Fruit fly (Drosophila melanogaster) whole organism, pupa: ENCODE results near the gene mRpS6.

Experiments used
- CG10348 ChIP-seq: fragments of 200-800 bp; sonication (Bioruptor generic); IDR thresholded peaks from 2 replicates; pipeline ENCODE4 v1.3.6; 2022; ENCODE audit warnings: missing biosample characterization, missing genetic modification characterization
- CG12605 ChIP-seq: fragments of 200-800 bp; sonication (Bioruptor generic); IDR thresholded peaks from 2 replicates; pipeline ENCODE4 v1.3.6; 2022; ENCODE audit warnings: missing biosample characterization, missing genetic modification characterization
- CG13204 ChIP-seq: fragments of 200-800 bp; sonication (Bioruptor generic); optimal IDR thresholded peaks from 2 replicates; lab custom pipeline; 2018; ENCODE audit warnings: missing biosample characterization, mild to moderate bottlenecking, missing genetic modification characterization, moderate library complexity
- CG14655 ChIP-seq: fragments of 200-800 bp; sonication (Bioruptor generic); optimal IDR thresholded peaks from 3 replicates; lab custom pipeline; 2017; ENCODE audit warnings: mild to moderate bottlenecking, missing biosample characterization, missing genetic modification reagents, missing genetic modification characterization
- CG15710 ChIP-seq: fragments of 200-800 bp; sonication (Bioruptor generic); optimal IDR thresholded peaks from 2 replicates; lab custom pipeline; 2018; ENCODE audit warnings: missing biosample characterization, mild to moderate bottlenecking, missing genetic modification characterization, moderate library complexity
- CG17806 ChIP-seq: fragments of 200-800 bp; sonication (Bioruptor generic); optimal IDR thresholded peaks from 2 replicates; lab custom pipeline; 2018; ENCODE audit warnings: missing biosample characterization, mild to moderate bottlenecking, missing genetic modification characterization, moderate library complexity
- CG32121 ChIP-seq: fragments of 200-800 bp; sonication (Bioruptor generic); IDR thresholded peaks from 2 replicates; pipeline ENCODE4 v1.3.6; 2022; ENCODE audit warnings: missing biosample characterization, missing genetic modification characterization
- CG34367 ChIP-seq: fragments of 200-800 bp; sonication (Bioruptor generic); optimal IDR thresholded peaks from 2 replicates; lab custom pipeline; 2018; ENCODE audit warnings: missing biosample characterization, mild to moderate bottlenecking, missing genetic modification characterization
- CG4496 ChIP-seq: fragments of 200-800 bp; sonication (Bioruptor generic); IDR thresholded peaks from 3 replicates; pipeline ENCODE4 v1.3.6; 2022; ENCODE audit warnings: missing biosample characterization, missing genetic modification characterization
- CG8159 ChIP-seq: fragments of 200-800 bp; sonication (Bioruptor generic); optimal IDR thresholded peaks from 3 replicates; lab custom pipeline; 2018; ENCODE audit warnings: missing biosample characterization, mild to moderate bottlenecking, missing genetic modification characterization, moderate library complexity
- CG8301 ChIP-seq: fragments of 200-800 bp; sonication (Bioruptor generic); optimal IDR thresholded peaks from 2 replicates; lab custom pipeline; 2018; ENCODE audit warnings: missing biosample characterization, mild to moderate bottlenecking, missing genetic modification characterization
- CG9948 ChIP-seq: fragments of 200-800 bp; sonication (Bioruptor generic); optimal IDR thresholded peaks from 2 replicates; lab custom pipeline; 2018; ENCODE audit warnings: missing biosample characterization, mild to moderate bottlenecking, missing genetic modification characterization, moderate library complexity
- D1 ChIP-seq: fragments of 200-800 bp; sonication (Bioruptor generic); optimal IDR thresholded peaks from 2 replicates; lab custom pipeline; 2018; ENCODE audit warnings: missing biosample characterization, mild to moderate bottlenecking, missing genetic modification characterization, moderate library complexity
- EcR ChIP-seq: fragments of 200-800 bp; sonication (Bioruptor generic); optimal IDR thresholded peaks from 3 replicates; lab custom pipeline; 2019; ENCODE audit warnings: missing biosample characterization, missing genetic modification characterization, mild to moderate bottlenecking, moderate library complexity, missing genetic modification reagents
- Ets98B ChIP-seq: fragments of 200-800 bp; sonication (Bioruptor generic); IDR thresholded peaks from 2 replicates; pipeline ENCODE4 v1.3.6; 2022; ENCODE audit warnings: missing biosample characterization, missing genetic modification characterization
- Pif1A ChIP-seq: fragments of 200-800 bp; sonication (Bioruptor generic); optimal IDR thresholded peaks from 3 replicates; lab custom pipeline; 2016; ENCODE audit warnings: missing biosample characterization, missing genetic modification characterization
- Pif1B ChIP-seq: fragments of 200-800 bp; sonication (Bioruptor generic); optimal IDR thresholded peaks from 3 replicates; lab custom pipeline; 2016; ENCODE audit warnings: missing biosample characterization, missing genetic modification characterization
- Snoo ChIP-seq: fragments of 200-800 bp; sonication (Bioruptor generic); optimal IDR thresholded peaks from 3 replicates; lab custom pipeline; 2017; ENCODE audit warnings: missing biosample characterization, mild to moderate bottlenecking, missing genetic modification characterization, inconsistent platforms
- fd96Ca ChIP-seq: fragments of 200-800 bp; sonication (Bioruptor generic); IDR thresholded peaks from 3 replicates; pipeline ENCODE4 v1.3.6; 2022; ENCODE audit warnings: missing biosample characterization, missing genetic modification characterization
- gl ChIP-seq: fragments of 200-800 bp; sonication (Bioruptor generic); optimal IDR thresholded peaks from 2 replicates; lab custom pipeline; 2018; ENCODE audit warnings: missing biosample characterization, mild to moderate bottlenecking, missing genetic modification characterization
- rn ChIP-seq: fragments of 200-800 bp; sonication (Bioruptor generic); IDR thresholded peaks from 2 replicates; pipeline ENCODE4 v1.3.6; 2022; ENCODE audit warnings: missing biosample characterization, missing genetic modification characterization

The mRpS6 gene

dm6 chr3L:4371978-4372377 is 7.6 kb downstream of the mRpS6 start:
- no peak for TF ChIP-seq CG8301 (tag; lab: Kevin White, UChicago)
- TF ChIP-seq Ets98B = no peak
- no peak for TF ChIP-seq CG8159 (tag; lab: Kevin White, UChicago)
- no peak for TF ChIP-seq gl (tag; lab: Kevin White, UChicago)
- TF ChIP-seq CG4496 = no peak

dm6 chr3L:4375675-4376366 is 11.5 kb downstream of the mRpS6 start:
- TF ChIP-seq CG13204 (GFP tag; lab: Kevin White, UChicago) (no peak), CG8159 (tag; lab: Kevin White, UChicago) (peak; percentile 12), rn (no peak)

- peak; percentile 60; the same call in 2 of the 3 replicates for TF ChIP-seq CG4496
- TF ChIP-seq CG17806 = no peak
- TF ChIP-seq Pif1B (GFP tag; lab: Kevin White, UChicago) = no peak
- TF ChIP-seq Pif1A = no peak
- TF ChIP-seq Snoo (tag; lab: Kevin White, UChicago) = no peak
- no peak for TF ChIP-seq EcR (GFP tag; lab: Kevin White, UChicago)
- no peak for TF ChIP-seq CG15710 (tag; lab: Kevin White, UChicago)
These were observed 13.1 kb downstream of the mRpS6 start for dm6 chr3L:4377496-4377895.

dm6 chr3L:4378895-4379294 is 14.5 kb downstream of the mRpS6 start:
- no peak for TF ChIP-seq CG12605 (GFP tag; lab: Robert Waterston, UW)
- no peak for TF ChIP-seq EcR (GFP tag; lab: Kevin White, UChicago)
- peak; percentile 69 for TF ChIP-seq CG15710 (tag; lab: Kevin White, UChicago)
- no peak for TF ChIP-seq CG10348 (GFP tag; lab: Robert Waterston, UW)
- no peak for TF ChIP-seq fd96Ca
- no peak for TF ChIP-seq rn
- no peak for TF ChIP-seq CG32121 (GFP tag; lab: Robert Waterston, UW)
- no peak for TF ChIP-seq Snoo (tag; lab: Kevin White, UChicago)
- no peak for TF ChIP-seq D1 (tag; lab: Kevin White, UChicago)
- no peak for TF ChIP-seq CG8301 (tag; lab: Kevin White, UChicago)
- TF ChIP-seq Pif1B (GFP tag; lab: Kevin White, UChicago) = peak; percentile 12
- TF ChIP-seq gl (tag; lab: Kevin White, UChicago) = no peak
- peak; percentile 65 for TF ChIP-seq CG8159 (tag; lab: Kevin White, UChicago)
- peak; percentile 37 for TF ChIP-seq CG9948 (tag; lab: Kevin White, UChicago)
- TF ChIP-seq CG4496 = no peak
- peak; percentile 38 for TF ChIP-seq CG17806
- TF ChIP-seq CG13204 (GFP tag; lab: Kevin White, UChicago) = no peak
- TF ChIP-seq Ets98B = no peak
- TF ChIP-seq CG34367 = peak; percentile 32
- peak; percentile 31 for TF ChIP-seq CG14655 (GFP tag; lab: Kevin White, UChicago)
- TF ChIP-seq Pif1A = no peak

- no peak for TF ChIP-seq EcR (GFP tag; lab: Kevin White, UChicago)
- TF ChIP-seq Pif1B (GFP tag; lab: Kevin White, UChicago) = no peak
- no peak for TF ChIP-seq Pif1A
- no peak for TF ChIP-seq D1 (tag; lab: Kevin White, UChicago)
- TF ChIP-seq CG14655 (GFP tag; lab: Kevin White, UChicago) = no peak
- no peak for TF ChIP-seq CG17806
- TF ChIP-seq fd96Ca = 0 out of 3 replicates have a peak, but pooled peaks have one; percentile 11
- no peak for TF ChIP-seq CG8301 (tag; lab: Kevin White, UChicago)
- TF ChIP-seq CG10348 (GFP tag; lab: Robert Waterston, UW) = no peak
- peak; percentile 71 for TF ChIP-seq CG4496
- peak; percentile 32; the same call in 1 of the 2 replicates for TF ChIP-seq CG12605 (GFP tag; lab: Robert Waterston, UW)
- no peak; the same call in 1 of the 2 replicates for TF ChIP-seq Ets98B
- TF ChIP-seq Snoo (tag; lab: Kevin White, UChicago) = no peak
- TF ChIP-seq CG34367 = no peak
- TF ChIP-seq CG9948 (tag; lab: Kevin White, UChicago) = no peak
- TF ChIP-seq CG32121 (GFP tag; lab: Robert Waterston, UW) = 0 out of 2 replicates have a peak, but pooled peaks have one; percentile 13
- TF ChIP-seq gl (tag; lab: Kevin White, UChicago) = no peak
- no peak for TF ChIP-seq CG15710 (tag; lab: Kevin White, UChicago)
- TF ChIP-seq CG8159 (tag; lab: Kevin White, UChicago) = no peak
- no peak for TF ChIP-seq CG13204 (GFP tag; lab: Kevin White, UChicago)
- TF ChIP-seq rn = no peak
- TF ChIP-seq, all 21 proteins: peak for 4
These were observed 15.9 kb downstream of the mRpS6 start, which contains the start of gene DopEcR for dm6 chr3L:4380231-4380645. Gene DopEcR, minus strand, starts transcription at chr3L:4380387.

- TF ChIP-seq CG8301 (tag; lab: Kevin White, UChicago) = no peak
- no peak for TF ChIP-seq CG12605 (GFP tag; lab: Robert Waterston, UW)
- TF ChIP-seq CG17806 = no peak
- TF ChIP-seq Snoo (tag; lab: Kevin White, UChicago) = no peak
- no peak for TF ChIP-seq D1 (tag; lab: Kevin White, UChicago)
- no peak for TF ChIP-seq CG9948 (tag; lab: Kevin White, UChicago)
- no peak for TF ChIP-seq rn
- TF ChIP-seq fd96Ca = no peak
- TF ChIP-seq CG10348 (GFP tag; lab: Robert Waterston, UW) = no peak
- no peak for TF ChIP-seq EcR (GFP tag; lab: Kevin White, UChicago)
These were observed 17.2 kb downstream of the mRpS6 start, which contains the start of gene CG32240 for dm6 chr3L:4381529-4381928. Gene CG32240, minus strand, starts transcription at chr3L:4381629.
